Worm (Caenorhabditis elegans) whole organism, L4/young adult: ENCODE results near the gene acs-10.

Source experiments
- W03F9.2 ChIP-seq: fragments of 150-350 bp; optimal IDR thresholded peaks from 2 replicates; lab custom pipeline; 2014; ENCODE audit warnings: missing biosample characterization, missing genetic modification characterization
- him-1 ChIP-seq: sonication (generic microtip); optimal IDR thresholded peaks from 2 replicates; lab custom pipeline; 2016; ENCODE audit warnings: missing genotype, missing genetic modification reagents, missing genetic modification characterization, missing compliant biosample characterization

DNA sequence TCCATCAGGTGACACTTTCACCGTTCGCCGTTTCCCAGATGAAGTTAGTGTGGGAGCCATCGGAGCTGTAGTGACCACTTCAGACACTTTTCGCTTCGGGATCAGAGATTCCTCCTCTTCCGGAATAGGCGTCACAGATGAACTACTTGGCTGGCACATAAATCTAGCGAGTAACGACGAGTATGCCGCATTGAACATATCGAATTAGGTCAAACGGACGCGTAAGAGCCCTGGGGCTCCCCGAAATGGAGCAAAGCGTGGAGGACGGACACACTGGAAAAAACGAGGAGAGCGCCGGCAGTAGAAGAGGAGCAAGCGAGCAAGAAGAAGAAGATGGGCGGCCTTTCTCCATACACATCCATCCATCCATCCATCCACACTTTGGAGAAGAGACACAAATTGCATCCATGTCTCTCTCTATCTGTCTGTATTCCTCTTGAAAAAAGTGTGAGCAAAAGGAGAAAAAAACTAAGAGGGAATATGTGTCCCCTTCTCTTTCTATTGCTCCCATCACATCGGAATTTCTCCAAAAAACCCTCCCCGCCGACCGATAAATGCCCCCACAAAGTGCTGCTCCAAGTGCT is 19.9 kb upstream of the acs-10 start:
- no peak for TF ChIP-seq him-1
- TF ChIP-seq W03F9.2: no peak
